Fruit fly (Drosophila melanogaster) whole organism, embryonic: ENCODE data around the gene CG2321.

ENCODE experiments used
- ATbp ChIP-seq: fragments of 200-800 bp; sonication (Bioruptor generic); optimal IDR thresholded peaks from 2 replicates; lab custom pipeline; 2017; ENCODE audit warnings: missing biosample characterization, mild to moderate bottlenecking, missing genetic modification characterization, missing genetic modification reagents
- BEAF-32 ChIP-seq: fragments of 200-800 bp; sonication (Bioruptor generic); optimal IDR thresholded peaks from 3 replicates; lab custom pipeline; 2017; ENCODE audit warnings: missing biosample characterization, missing genetic modification characterization, mild to moderate bottlenecking, moderate library complexity, missing genetic modification reagents
- Bgb ChIP-seq: fragments of 200-800 bp; sonication (Bioruptor generic); IDR thresholded peaks from 2 replicates; pipeline ENCODE4 v1.3.6; 2022; ENCODE audit warnings: missing biosample characterization, missing genetic modification characterization; ENCODE audit not compliant: partially characterized antibody
- CG1024 ChIP-seq: fragments of 200-800 bp; sonication (Bioruptor generic); IDR thresholded peaks from 2 replicates; pipeline ENCODE4 v1.3.6; 2022; ENCODE audit warnings: missing biosample characterization, missing genetic modification characterization
- CG1233 ChIP-seq: fragments of 200-800 bp; sonication (Bioruptor generic); optimal IDR thresholded peaks from 4 replicates; lab custom pipeline; 2018; ENCODE audit warnings: missing biosample characterization, mild to moderate bottlenecking, missing genetic modification characterization
- CG12391 ChIP-seq: fragments of 200-800 bp; sonication (Bioruptor generic); optimal IDR thresholded peaks from 3 replicates; lab custom pipeline; 2018; ENCODE audit warnings: missing biosample characterization, mild to moderate bottlenecking, missing genetic modification characterization, moderate library complexity
- CG13424 ChIP-seq: fragments of 200-800 bp; sonication (Bioruptor generic); optimal IDR thresholded peaks from 2 replicates; lab custom pipeline; 2019; ENCODE audit warnings: missing biosample characterization, mild to moderate bottlenecking, missing genetic modification characterization, moderate library complexity
- CG13894 ChIP-seq: fragments of 200-800 bp; sonication (Bioruptor generic); optimal IDR thresholded peaks from 3 replicates; lab custom pipeline; 2018; ENCODE audit warnings: missing biosample characterization, mild to moderate bottlenecking, missing genetic modification characterization, moderate library complexity
- CG15269 ChIP-seq: fragments of 200-800 bp; sonication (Bioruptor generic); optimal IDR thresholded peaks from 2 replicates; lab custom pipeline; 2018; ENCODE audit warnings: missing biosample characterization, mild to moderate bottlenecking, missing genetic modification characterization, moderate library complexity
- CG1529 ChIP-seq: fragments of 200-800 bp; sonication (Bioruptor generic); optimal IDR thresholded peaks from 3 replicates; lab custom pipeline; 2018; ENCODE audit warnings: missing biosample characterization, missing genetic modification characterization
- CG15514 ChIP-seq: fragments of 200-800 bp; sonication (Bioruptor generic); optimal IDR thresholded peaks from 3 replicates; lab custom pipeline; 2017; ENCODE audit warnings: missing biosample characterization, missing genetic modification characterization, mild to moderate bottlenecking, moderate library complexity, missing genetic modification reagents
- CG15696 ChIP-seq: fragments of 200-800 bp; sonication (Bioruptor generic); optimal IDR thresholded peaks from 2 replicates; lab custom pipeline; 2019; ENCODE audit warnings: missing biosample characterization, mild to moderate bottlenecking, missing genetic modification characterization, moderate library complexity
- CG17829 ChIP-seq: fragments of 200-800 bp; optimal IDR thresholded peaks from 2 replicates; lab custom pipeline; 2019; ENCODE audit warnings: missing biosample characterization, mild to moderate bottlenecking, missing genetic modification characterization, moderate library complexity
- CG2129 ChIP-seq: fragments of 200-800 bp; sonication (Bioruptor generic); IDR thresholded peaks from 2 replicates; pipeline ENCODE4 v1.3.6; 2022; ENCODE audit warnings: missing biosample characterization, missing genetic modification characterization; ENCODE audit not compliant: partially characterized antibody
- CG2678 ChIP-seq: fragments of 200-800 bp; sonication (Bioruptor generic); optimal IDR thresholded peaks from 3 replicates; lab custom pipeline; 2019; ENCODE audit warnings: missing biosample characterization, mild to moderate bottlenecking, missing genetic modification characterization, moderate library complexity
- CG31441 ChIP-seq: fragments of 200-800 bp; sonication (Bioruptor generic); IDR thresholded peaks from 2 replicates; pipeline ENCODE4 v1.3.6; 2022; ENCODE audit warnings: missing biosample characterization, missing genetic modification characterization
- CG32772 ChIP-seq: fragments of 200-800 bp; sonication (Bioruptor generic); IDR thresholded peaks from 2 replicates; pipeline ENCODE4 v1.3.6; 2022; ENCODE audit warnings: missing biosample characterization, missing genetic modification characterization
- CG34224 ChIP-seq: fragments of 200-800 bp; sonication (Bioruptor generic); IDR thresholded peaks from 3 replicates; pipeline ENCODE4 v1.3.6; 2022; ENCODE audit warnings: missing biosample characterization, missing genetic modification characterization; ENCODE audit not compliant: partially characterized antibody
- CG3847 ChIP-seq: fragments of 200-800 bp; sonication (Bioruptor generic); IDR thresholded peaks from 2 replicates; pipeline ENCODE4 v1.3.6; 2022; ENCODE audit warnings: missing biosample characterization, missing genetic modification characterization
- CG4820 ChIP-seq: fragments of 200-800 bp; sonication (Bioruptor generic); optimal IDR thresholded peaks from 3 replicates; lab custom pipeline; 2016; ENCODE audit warnings: missing biosample characterization, missing genetic modification characterization
- CG5953 ChIP-seq: fragments of 200-800 bp; sonication (Bioruptor generic); IDR thresholded peaks from 2 replicates; pipeline ENCODE4 v1.3.6; 2022; ENCODE audit warnings: missing biosample characterization, missing genetic modification characterization
- CkIIα-i1 ChIP-seq: fragments of 200-800 bp; sonication (Bioruptor generic); IDR thresholded peaks from 2 replicates; pipeline ENCODE4 v1.3.6; 2022; ENCODE audit warnings: missing biosample characterization, missing genetic modification characterization
- Doc2 ChIP-seq: fragments of 200-800 bp; sonication (Bioruptor generic); IDR thresholded peaks from 2 replicates; pipeline ENCODE4 v1.3.6; 2022; ENCODE audit warnings: missing biosample characterization, missing genetic modification characterization
- Eip74EF ChIP-seq, 2 experiments: fragments of 200-800 bp in 1 of 2; fragments of >200 bp in 1 of 2; sonication (Bioruptor generic) in 1 of 2; optimal IDR thresholded peaks; 2 replicates each; lab custom pipeline; 2017 to 2019; ENCODE audit warnings: missing biosample characterization in 2 of 2, missing genetic modification characterization in 2 of 2, mild to moderate bottlenecking in 1 of 2, moderate library complexity in 1 of 2
- Elba2 ChIP-seq: fragments of 200-800 bp; sonication (Bioruptor generic); optimal IDR thresholded peaks from 3 replicates; lab custom pipeline; 2016; ENCODE audit warnings: missing biosample characterization, missing genetic modification characterization
- Fer3 ChIP-seq: fragments of 200-800 bp; sonication (Bioruptor generic); optimal IDR thresholded peaks from 2 replicates; lab custom pipeline; 2018; ENCODE audit warnings: missing biosample characterization, mild to moderate bottlenecking, missing genetic modification characterization, moderate library complexity
- H15 ChIP-seq: fragments of 200-800 bp; sonication (Bioruptor generic); IDR thresholded peaks from 3 replicates; pipeline ENCODE4 v1.3.6; 2022; ENCODE audit warnings: missing biosample characterization, missing genetic modification characterization
- PHDP ChIP-seq: fragments of 200-800 bp; sonication (Bioruptor generic); optimal IDR thresholded peaks from 3 replicates; lab custom pipeline; 2018; ENCODE audit warnings: missing biosample characterization, mild to moderate bottlenecking, missing genetic modification characterization, moderate library complexity
- Sry-β ChIP-seq: fragments of 200-800 bp; sonication (Bioruptor generic); optimal IDR thresholded peaks from 2 replicates; lab custom pipeline; 2018; ENCODE audit warnings: missing biosample characterization, mild to moderate bottlenecking, missing genetic modification characterization, moderate library complexity
- Ssrp ChIP-seq: fragments of 200-800 bp; sonication (Bioruptor generic); optimal IDR thresholded peaks from 2 replicates; lab custom pipeline; 2018; ENCODE audit warnings: missing biosample characterization, mild to moderate bottlenecking, missing genetic modification characterization, moderate library complexity
- ac ChIP-seq: fragments of 200-800 bp; sonication (Bioruptor generic); optimal IDR thresholded peaks from 3 replicates; lab custom pipeline; 2017; ENCODE audit warnings: missing biosample characterization, mild to moderate bottlenecking, missing genetic modification characterization
- al ChIP-seq: fragments of 200-800 bp; sonication (Bioruptor generic); IDR thresholded peaks from 2 replicates; pipeline ENCODE4 v1.3.6; 2022; ENCODE audit warnings: missing biosample characterization, missing genetic modification characterization
- ara ChIP-seq: fragments of 200-800 bp; sonication (Bioruptor generic); IDR thresholded peaks from 2 replicates; pipeline ENCODE4 v1.3.6; 2022; ENCODE audit warnings: missing biosample characterization, missing genetic modification characterization
- br ChIP-seq: fragments of >200 bp; optimal IDR thresholded peaks from 2 replicates; lab custom pipeline; 2017
- disco-r ChIP-seq: fragments of 200-800 bp; sonication (Bioruptor generic); optimal IDR thresholded peaks from 2 replicates; lab custom pipeline; 2016; ENCODE audit warnings: missing biosample characterization, missing genetic modification characterization
- en ChIP-seq: fragments of 200-800 bp; sonication (Bioruptor generic); optimal IDR thresholded peaks from 2 replicates; lab custom pipeline; 2016; ENCODE audit warnings: missing biosample characterization, missing genetic modification characterization
- eyg ChIP-seq: fragments of 200-800 bp; sonication (Bioruptor generic); optimal IDR thresholded peaks from 3 replicates; lab custom pipeline; 2016; ENCODE audit warnings: missing biosample characterization, missing genetic modification characterization
- gsb-n ChIP-seq: fragments of 200-800 bp; sonication (Bioruptor generic); optimal IDR thresholded peaks from 3 replicates; lab custom pipeline; 2018; ENCODE audit warnings: missing biosample characterization, mild to moderate bottlenecking, missing genetic modification characterization
- gt ChIP-seq: fragments of 200-800 bp; sonication (Bioruptor generic); IDR thresholded peaks from 2 replicates; pipeline ENCODE4 v1.3.6; 2022; ENCODE audit warnings: missing biosample characterization, missing genetic modification characterization
- inv ChIP-seq: fragments of 200-800 bp; sonication (Bioruptor generic); IDR thresholded peaks from 2 replicates; pipeline ENCODE4 v1.3.6; 2022; ENCODE audit warnings: missing biosample characterization, missing genetic modification characterization; ENCODE audit not compliant: partially characterized antibody
- jigr1 ChIP-seq: fragments of 200-800 bp; sonication (Bioruptor generic); IDR thresholded peaks from 3 replicates; pipeline ENCODE4 v1.3.6; 2022; ENCODE audit warnings: missing biosample characterization, missing genetic modification characterization
- lbe ChIP-seq: fragments of 200-800 bp; sonication (Bioruptor generic); optimal IDR thresholded peaks from 2 replicates; lab custom pipeline; 2016; ENCODE audit warnings: missing biosample characterization, mild to moderate bottlenecking, missing genetic modification characterization
- nom ChIP-seq: fragments of 200-800 bp; sonication (Bioruptor generic); optimal IDR thresholded peaks from 2 replicates; lab custom pipeline; 2017; ENCODE audit warnings: missing biosample characterization, missing genetic modification characterization, mild to moderate bottlenecking, moderate library complexity, missing genetic modification reagents
- schlank ChIP-seq: fragments of 200-800 bp; sonication (Bioruptor generic); optimal IDR thresholded peaks from 2 replicates; lab custom pipeline; 2018; ENCODE audit warnings: missing biosample characterization, mild to moderate bottlenecking, missing genetic modification characterization
- scrt ChIP-seq: fragments of 200-800 bp; sonication (Bioruptor generic); optimal IDR thresholded peaks from 2 replicates; lab custom pipeline; 2018; ENCODE audit warnings: missing biosample characterization, mild to moderate bottlenecking, missing genetic modification characterization, moderate library complexity
- sens ChIP-seq: fragments of 200-800 bp; sonication (Bioruptor generic); peaks from one replicate; lab custom pipeline; 2016; ENCODE audit warnings: missing biosample characterization, missing genetic modification characterization
- slbo ChIP-seq: fragments of 200-800 bp; sonication (Bioruptor generic); IDR thresholded peaks from 2 replicates; pipeline ENCODE4 v1.3.6; 2022; ENCODE audit warnings: missing biosample characterization, missing genetic modification characterization
- slou ChIP-seq: fragments of 200-800 bp; sonication (Bioruptor generic); optimal IDR thresholded peaks from 3 replicates; lab custom pipeline; 2016; ENCODE audit warnings: missing biosample characterization, missing genetic modification characterization
- so ChIP-seq: fragments of 200-800 bp; sonication (Bioruptor generic); IDR thresholded peaks from 3 replicates; pipeline ENCODE4 v1.3.6; 2022; ENCODE audit warnings: missing biosample characterization, missing genetic modification characterization
- unpg ChIP-seq: fragments of 200-800 bp; sonication (Bioruptor generic); optimal IDR thresholded peaks from 3 replicates; lab custom pipeline; 2018; ENCODE audit warnings: missing biosample characterization, mild to moderate bottlenecking, missing genetic modification characterization, moderate library complexity
- zf30C ChIP-seq: fragments of 200-800 bp; sonication (Bioruptor generic); optimal IDR thresholded peaks from 3 replicates; lab custom pipeline; 2018; ENCODE audit warnings: missing biosample characterization, mild to moderate bottlenecking, missing genetic modification characterization

The CG2321 gene

DNA sequence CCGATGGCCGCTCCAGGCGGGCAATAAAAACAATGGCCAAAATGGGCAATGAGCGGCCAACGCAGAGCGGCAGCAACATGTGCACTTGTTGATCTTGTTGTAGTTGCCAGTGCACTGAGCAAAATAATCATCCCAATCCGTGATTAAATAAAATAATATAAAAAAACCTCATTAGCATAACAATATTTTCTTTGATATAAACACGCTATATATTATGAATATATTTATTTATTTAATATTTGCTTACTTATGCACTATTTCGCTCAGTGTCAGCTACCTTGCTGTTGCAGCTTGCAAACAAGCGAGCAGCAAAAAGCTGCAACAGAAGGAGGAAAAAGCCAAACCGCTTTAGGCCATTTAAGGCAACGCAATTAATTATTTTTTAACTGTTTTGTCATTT, 30.3 kb upstream of the CG2321 start (continued):
- no peak for TF ChIP-seq scrt (GFP tag; lab: Kevin White, UChicago)
- TF ChIP-seq nom (GFP tag; lab: Kevin White, UChicago), result peak; percentile 67
- no peak for TF ChIP-seq slou (GFP tag; lab: Kevin White, UChicago)
- no peak for TF ChIP-seq al (GFP tag; lab: Robert Waterston, UW)
- no peak for TF ChIP-seq CG1024 (GFP tag; lab: Robert Waterston, UW)
- TF ChIP-seq eyg, result no peak
- no peak for TF ChIP-seq Elba2 (GFP tag; lab: Kevin White, UChicago)
- TF ChIP-seq CG3847 (GFP tag; lab: Robert Waterston, UW), result no peak
- TF ChIP-seq unpg (GFP tag; lab: Kevin White, UChicago), result peak; percentile 54
- no peak for TF ChIP-seq zf30C (GFP tag; lab: Kevin White, UChicago)
- 0 out of 2 replicates have a peak, but pooled peaks have one; percentile 20 for TF ChIP-seq CG5953 (GFP tag; lab: Robert Waterston, UW)
- TF ChIP-seq disco-r (GFP tag; lab: Kevin White, UChicago), result no peak
- no peak for TF ChIP-seq br
- no peak for TF ChIP-seq CG15514 (GFP tag; lab: Kevin White, UChicago)
- TF ChIP-seq inv (GFP tag; lab: Robert Waterston, UW), result no peak
- TF ChIP-seq BEAF-32, result no peak
- TF ChIP-seq en (GFP tag; lab: Kevin White, UChicago), result no peak
- TF ChIP-seq CG1233 (GFP tag; lab: Kevin White, UChicago), result no peak
- peak; percentile 46 for TF ChIP-seq lbe
- TF ChIP-seq Ssrp (tag; lab: Kevin White, UChicago), result peak; percentile 34
- no peak for TF ChIP-seq so (GFP tag; lab: Robert Waterston, UW)
- TF ChIP-seq ara (GFP tag; lab: Robert Waterston, UW), result 0 out of 2 replicates have a peak, but pooled peaks have one; percentile 28
- TF ChIP-seq CG34224, result no peak
- peak; percentile 41 for TF ChIP-seq CG15696
- TF ChIP-seq gt (GFP tag; lab: Robert Waterston, UW), result 0 out of 2 replicates have a peak, but pooled peaks have one; percentile 17
- peak; percentile 39 for TF ChIP-seq CG12391 (tag; lab: Kevin White, UChicago)
- no peak; the same call in 2 of the 3 replicates for TF ChIP-seq H15 (GFP tag; lab: Robert Waterston, UW)
- TF ChIP-seq Bgb (GFP tag; lab: Robert Waterston, UW), result no peak
- no peak for TF ChIP-seq CG2129
- peak; percentile 3 for TF ChIP-seq CG1529 (GFP tag; lab: Kevin White, UChicago)
- no peak for TF ChIP-seq CG13894
- peak; percentile 11 for TF ChIP-seq CG2678
- no peak for TF ChIP-seq slbo (GFP tag; lab: Robert Waterston, UW)
- TF ChIP-seq CG32772, result peak; percentile 30; the same call in 1 of the 2 replicates
- no peak for TF ChIP-seq ATbp
- TF ChIP-seq ac (GFP tag; lab: Kevin White, UChicago), result no peak
- peak; percentile 36 for TF ChIP-seq gsb-n (tag; lab: Kevin White, UChicago)
- peak; percentile 31 for TF ChIP-seq PHDP
- no peak for TF ChIP-seq Eip74EF (GFP tag; optimal IDR thresholded peaks at IDR 0.05; lab: Kevin White, UChicago)
- TF ChIP-seq CG17829 (tag; lab: Kevin White, UChicago), result peak; percentile 47
- no peak for TF ChIP-seq schlank (tag; lab: Kevin White, UChicago)
- TF ChIP-seq jigr1 (GFP tag; lab: Robert Waterston, UW), result 0 out of 3 replicates have a peak, but pooled peaks have one; percentile 25
- no peak for TF ChIP-seq Sry-β (GFP tag; lab: Kevin White, UChicago)
- no peak for TF ChIP-seq Fer3 (tag; lab: Kevin White, UChicago)
- no peak for TF ChIP-seq CkIIα-i1
- TF ChIP-seq CG15269, result peak; percentile 7
- TF ChIP-seq sens, result peak; percentile 56
- peak; percentile 54 for TF ChIP-seq CG31441 (GFP tag; lab: Robert Waterston, UW)
- TF ChIP-seq CG4820, result peak; percentile 3
- TF ChIP-seq Doc2, result no peak
- peak; percentile 30 for TF ChIP-seq CG13424 (tag; lab: Kevin White, UChicago)
